Worm (Caenorhabditis elegans) whole organism, early embryonic: ENCODE data around the gene dmsr-16.

Experiments used
- B0310.2 ChIP-seq: sonication (generic microtip); optimal IDR thresholded peaks from 2 replicates; lab custom pipeline; 2016; ENCODE audit warnings: mild to moderate bottlenecking, missing genetic modification characterization, missing compliant biosample characterization
- F13C5.2 ChIP-seq: sonication (generic microtip); optimal IDR thresholded peaks from 2 replicates; lab custom pipeline; 2017; ENCODE audit warnings: mild to moderate bottlenecking, missing genetic modification characterization, inconsistent platforms, missing compliant biosample characterization
- aly-1 ChIP-seq: sonication (generic microtip); optimal IDR thresholded peaks from 2 replicates; lab custom pipeline; 2016; ENCODE audit warnings: missing genetic modification characterization, missing compliant biosample characterization
- ama-1 ChIP-seq: fragments of 150-350 bp; optimal IDR thresholded peaks from 2 replicates; lab custom pipeline; 2014
- ceh-13 ChIP-seq: fragments of 200-800 bp; sonication (Bioruptor generic); optimal IDR thresholded peaks from 2 replicates; lab custom pipeline; 2018; ENCODE audit warnings: mild to moderate bottlenecking, missing genetic modification characterization, missing compliant biosample characterization
- ceh-36 ChIP-seq: sonication (generic microtip); optimal IDR thresholded peaks from 2 replicates; lab custom pipeline; 2016; ENCODE audit warnings: missing genetic modification characterization, inconsistent platforms, missing compliant biosample characterization
- ets-7 ChIP-seq: sonication (generic microtip); optimal IDR thresholded peaks from 2 replicates; lab custom pipeline; 2016; ENCODE audit warnings: missing genotype, missing genetic modification characterization, missing compliant biosample characterization
- flt-1 ChIP-seq: fragments of 200-800 bp; sonication (Bioruptor generic); IDR thresholded peaks from 2 replicates; pipeline ENCODE4 v1.3.6; 2022; ENCODE audit warnings: missing genetic modification characterization, missing compliant biosample characterization
- hmbx-1 ChIP-seq: sonication (generic microtip); optimal IDR thresholded peaks from 2 replicates; lab custom pipeline; 2016; ENCODE audit warnings: mild to moderate bottlenecking, missing genetic modification characterization, missing compliant biosample characterization
- hmg-4 ChIP-seq: fragments of 200-800 bp; sonication (Bioruptor generic); optimal IDR thresholded peaks from 2 replicates; lab custom pipeline; 2018; ENCODE audit warnings: mild to moderate bottlenecking, missing genetic modification characterization, missing compliant biosample characterization
- hnd-1 ChIP-seq: sonication (generic microtip); optimal IDR thresholded peaks from 2 replicates; lab custom pipeline; 2016; ENCODE audit warnings: missing genetic modification characterization, missing compliant biosample characterization
- pes-1 ChIP-seq: fragments of 200-800 bp; sonication (Bioruptor generic); IDR thresholded peaks from 2 replicates; pipeline ENCODE4 v1.3.6; 2022; ENCODE audit warnings: missing genetic modification reagents, missing genetic modification characterization, missing compliant biosample characterization
- scrt-1 ChIP-seq: fragments of 200-800 bp; sonication (Bioruptor generic); IDR thresholded peaks from 2 replicates; pipeline ENCODE4 v1.3.6; 2022; ENCODE audit warnings: missing genetic modification characterization, missing compliant biosample characterization
- sea-1 ChIP-seq: fragments of 200-800 bp; sonication (Bioruptor generic); conservative IDR thresholded peaks from 2 replicates; pipeline ENCODE4 v1.3.6; 2022; ENCODE audit warnings: missing genetic modification characterization, missing compliant biosample characterization
- tbx-11 ChIP-seq: fragments of 200-800 bp; sonication (Bioruptor generic); IDR thresholded peaks from 2 replicates; pipeline ENCODE4 v1.3.6; 2022; ENCODE audit warnings: missing genetic modification characterization, missing compliant biosample characterization
- tbx-37 ChIP-seq: fragments of 200-800 bp; sonication (Bioruptor generic); conservative IDR thresholded peaks from 2 replicates; pipeline ENCODE4 v1.3.6; 2022; ENCODE audit warnings: missing genetic modification reagents, missing genetic modification characterization, missing compliant biosample characterization
- tra-4 ChIP-seq: sonication (generic microtip); optimal IDR thresholded peaks from 2 replicates; lab custom pipeline; 2017; ENCODE audit warnings: missing genetic modification characterization, missing compliant biosample characterization

dmsr-16 gene

ce11 chrV:6819812-6820211 lies 10.9 kb upstream of the dmsr-16 start, which contains the start of gene dmsr-13:
Gene dmsr-13, minus strand, starts transcription at chrV:6819912.
- no peak for TF ChIP-seq ama-1
- TF ChIP-seq flt-1: no peak
- TF ChIP-seq ets-7: no peak
- TF ChIP-seq hmbx-1 (tag; lab: Kevin White, UChicago): no peak
- no peak for TF ChIP-seq F13C5.2 (tag; lab: Kevin White, UChicago)
- no peak for TF ChIP-seq tra-4 (tag; lab: Kevin White, UChicago)
- TF ChIP-seq ceh-36 (tag; lab: Kevin White, UChicago): no peak
- TF ChIP-seq aly-1 (tag; lab: Kevin White, UChicago): no peak
- no peak for TF ChIP-seq pes-1 (GFP tag; lab: Robert Waterston, UW)
- no peak for TF ChIP-seq B0310.2
- TF ChIP-seq tbx-11: no peak
- no peak for TF ChIP-seq hnd-1
- TF ChIP-seq sea-1 (GFP tag; lab: Robert Waterston, UW): no peak
- no peak for TF ChIP-seq hmg-4 (GFP tag; lab: Kevin White, UChicago)
- no peak for TF ChIP-seq scrt-1 (GFP tag; lab: Robert Waterston, UW)
- TF ChIP-seq ceh-13 (GFP tag; lab: Kevin White, UChicago): no peak

ce11 chrV:6817184-6817583 lies 8.3 kb upstream of the dmsr-16 start, which contains the start of gene dmsr-14:
Gene dmsr-14, minus strand, starts transcription at chrV:6817284.
- TF ChIP-seq tbx-11 (no peak), ets-7 (no peak), hmbx-1 (tag; lab: Kevin White, UChicago) (no peak), flt-1 (no peak), F13C5.2 (tag; lab: Kevin White, UChicago) (no peak), hnd-1 (no peak)

ce11 chrV:6813862-6814261 lies 5.0 kb upstream of the dmsr-16 start:
- no peak for TF ChIP-seq pes-1 (GFP tag; lab: Robert Waterston, UW)
- no peak for TF ChIP-seq B0310.2
- TF ChIP-seq flt-1: no peak
- TF ChIP-seq F13C5.2 (tag; lab: Kevin White, UChicago): no peak
- no peak for TF ChIP-seq scrt-1 (GFP tag; lab: Robert Waterston, UW)
- TF ChIP-seq sea-1 (GFP tag; lab: Robert Waterston, UW): no peak
- no peak for TF ChIP-seq hmbx-1 (tag; lab: Kevin White, UChicago)
- no peak for TF ChIP-seq ceh-13 (GFP tag; lab: Kevin White, UChicago)
- TF ChIP-seq tbx-11: no peak

- no peak for TF ChIP-seq tra-4 (tag; lab: Kevin White, UChicago)
- no peak for TF ChIP-seq scrt-1 (GFP tag; lab: Robert Waterston, UW)
- TF ChIP-seq B0310.2: no peak
- no peak for TF ChIP-seq hnd-1
- no peak for TF ChIP-seq tbx-11
- no peak for TF ChIP-seq aly-1 (tag; lab: Kevin White, UChicago)
- TF ChIP-seq hmbx-1 (tag; lab: Kevin White, UChicago): no peak
- no peak for TF ChIP-seq ets-7
- TF ChIP-seq hmg-4 (GFP tag; lab: Kevin White, UChicago): no peak
- no peak for TF ChIP-seq flt-1
- no peak for TF ChIP-seq sea-1 (GFP tag; lab: Robert Waterston, UW)
- no peak for TF ChIP-seq pes-1 (GFP tag; lab: Robert Waterston, UW)
- TF ChIP-seq ceh-13 (GFP tag; lab: Kevin White, UChicago): no peak
- no peak for TF ChIP-seq ceh-36 (tag; lab: Kevin White, UChicago)
- no peak for TF ChIP-seq tbx-37
- no peak for TF ChIP-seq F13C5.2 (tag; lab: Kevin White, UChicago)
Measured at ce11 chrV:6811863-6812262, 3.0 kb upstream of the dmsr-16 start.

- TF ChIP-seq hnd-1 (no peak), tbx-37 (no peak), pes-1 (GFP tag; lab: Robert Waterston, UW) (no peak), ceh-13 (GFP tag; lab: Kevin White, UChicago) (no peak), sea-1 (GFP tag; lab: Robert Waterston, UW) (no peak), tra-4 (tag; lab: Kevin White, UChicago) (no peak), F13C5.2 (tag; lab: Kevin White, UChicago) (no peak), ama-1 (no peak), ets-7 (no peak), B0310.2 (no peak), hmg-4 (GFP tag; lab: Kevin White, UChicago) (no peak), flt-1 (no peak), aly-1 (tag; lab: Kevin White, UChicago) (no peak), hmbx-1 (tag; lab: Kevin White, UChicago) (no peak), scrt-1 (GFP tag; lab: Robert Waterston, UW) (no peak), tbx-11 (no peak)
Measured at ce11 chrV:6810091-6810490, 1.2 kb upstream of the dmsr-16 start.

ce11 chrV:6806340-6806739 lies 2.5 kb downstream of the dmsr-16 start, which contains the start of gene dmsr-12:
Gene dmsr-12, minus strand, starts transcription at chrV:6806440.
- no peak for TF ChIP-seq ets-7
- TF ChIP-seq sea-1 (GFP tag; lab: Robert Waterston, UW): no peak
- TF ChIP-seq pes-1 (GFP tag; lab: Robert Waterston, UW): no peak
- TF ChIP-seq scrt-1 (GFP tag; lab: Robert Waterston, UW): no peak
- TF ChIP-seq hnd-1: no peak
- TF ChIP-seq tbx-11: no peak
- no peak for TF ChIP-seq hmg-4 (GFP tag; lab: Kevin White, UChicago)
- no peak for TF ChIP-seq F13C5.2 (tag; lab: Kevin White, UChicago)
- no peak for TF ChIP-seq tra-4 (tag; lab: Kevin White, UChicago)
- TF ChIP-seq ama-1: no peak
- no peak for TF ChIP-seq ceh-36 (tag; lab: Kevin White, UChicago)
- no peak for TF ChIP-seq aly-1 (tag; lab: Kevin White, UChicago)
- TF ChIP-seq hmbx-1 (tag; lab: Kevin White, UChicago): no peak
- no peak for TF ChIP-seq tbx-37
- TF ChIP-seq B0310.2: no peak
- no peak for TF ChIP-seq ceh-13 (GFP tag; lab: Kevin White, UChicago)
- TF ChIP-seq flt-1: no peak

- TF ChIP-seq hmg-4 (GFP tag; lab: Kevin White, UChicago): no peak
- TF ChIP-seq ama-1: no peak
- TF ChIP-seq F13C5.2 (tag; lab: Kevin White, UChicago): no peak
- TF ChIP-seq flt-1: no peak
- TF ChIP-seq aly-1 (tag; lab: Kevin White, UChicago): no peak
- no peak for TF ChIP-seq ceh-13 (GFP tag; lab: Kevin White, UChicago)
- TF ChIP-seq tbx-11: no peak
- no peak for TF ChIP-seq B0310.2
- no peak for TF ChIP-seq tbx-37
- TF ChIP-seq hmbx-1 (tag; lab: Kevin White, UChicago): no peak
- no peak for TF ChIP-seq pes-1 (GFP tag; lab: Robert Waterston, UW)
Measured at ce11 chrV:6803992-6804391, 4.9 kb downstream of the dmsr-16 start, which contains the start of gene dmsr-11. Gene dmsr-11, minus strand, starts transcription at chrV:6804092.
